Fruit fly (Drosophila melanogaster) whole organism, embryonic: Measurements from ENCODE around the gene Msh6.

ENCODE experiments used
- Ada2b ChIP-seq: fragments of 200-800 bp; sonication (Bioruptor generic); IDR thresholded peaks from 2 replicates; pipeline ENCODE4 v1.3.6; 2022; ENCODE audit warnings: missing biosample characterization, missing genetic modification characterization
- Atf3 ChIP-seq: fragments of 200-800 bp; sonication (Bioruptor generic); optimal IDR thresholded peaks from 3 replicates; lab custom pipeline; 2016; ENCODE audit warnings: missing biosample characterization, missing genetic modification characterization
- Bdp1 ChIP-seq: fragments of 200-800 bp; sonication (Bioruptor generic); optimal IDR thresholded peaks from 3 replicates; lab custom pipeline; 2016; ENCODE audit warnings: missing biosample characterization, missing genetic modification characterization
- C15 ChIP-seq: fragments of 200-800 bp; sonication (Bioruptor generic); IDR thresholded peaks from 3 replicates; pipeline ENCODE4 v1.3.6; 2022; ENCODE audit warnings: missing biosample characterization, missing genetic modification characterization
- CG11456 ChIP-seq: fragments of 200-800 bp; sonication (Bioruptor generic); IDR thresholded peaks from 3 replicates; pipeline ENCODE4 v1.3.6; 2022; ENCODE audit warnings: missing biosample characterization, missing genetic modification characterization
- CG13894 ChIP-seq: fragments of 200-800 bp; sonication (Bioruptor generic); optimal IDR thresholded peaks from 3 replicates; lab custom pipeline; 2018; ENCODE audit warnings: missing biosample characterization, mild to moderate bottlenecking, missing genetic modification characterization, moderate library complexity
- CG14014 ChIP-seq: fragments of 200-800 bp; sonication (Bioruptor generic); IDR thresholded peaks from 2 replicates; pipeline ENCODE4 v1.3.6; 2022; ENCODE audit warnings: missing biosample characterization, missing genetic modification characterization
- CG14441 ChIP-seq: fragments of 200-800 bp; sonication (Bioruptor generic); IDR thresholded peaks from 2 replicates; pipeline ENCODE4 v1.3.6; 2022; ENCODE audit warnings: missing biosample characterization, missing genetic modification characterization
- CG14860 ChIP-seq: fragments of 200-800 bp; sonication (Bioruptor generic); IDR thresholded peaks from 3 replicates; pipeline ENCODE4 v1.3.6; 2022; ENCODE audit warnings: missing biosample characterization, missing genetic modification characterization; ENCODE audit not compliant: partially characterized antibody
- CG15073 ChIP-seq: fragments of 200-800 bp; sonication (Bioruptor generic); optimal IDR thresholded peaks from 2 replicates; lab custom pipeline; 2016; ENCODE audit warnings: missing biosample characterization, missing genetic modification characterization
- CG1647 ChIP-seq: fragments of 200-800 bp; sonication (Bioruptor generic); optimal IDR thresholded peaks from 3 replicates; lab custom pipeline; 2016; ENCODE audit warnings: missing biosample characterization, missing genetic modification characterization
- CG16813 ChIP-seq: fragments of 200-800 bp; sonication (Bioruptor generic); IDR thresholded peaks from 3 replicates; pipeline ENCODE4 v1.3.6; 2022; ENCODE audit warnings: missing biosample characterization, missing genetic modification characterization; ENCODE audit not compliant: partially characterized antibody
- CG17359 ChIP-seq: fragments of 200-800 bp; sonication (Bioruptor generic); optimal IDR thresholded peaks from 3 replicates; lab custom pipeline; 2018; ENCODE audit warnings: missing biosample characterization, mild to moderate bottlenecking, missing genetic modification characterization, moderate library complexity
- CG2678 ChIP-seq: fragments of 200-800 bp; sonication (Bioruptor generic); optimal IDR thresholded peaks from 3 replicates; lab custom pipeline; 2019; ENCODE audit warnings: missing biosample characterization, mild to moderate bottlenecking, missing genetic modification characterization, moderate library complexity
- CG32532 ChIP-seq: fragments of 200-800 bp; sonication (Bioruptor generic); IDR thresholded peaks from 2 replicates; pipeline ENCODE4 v1.3.6; 2022; ENCODE audit warnings: missing biosample characterization, missing genetic modification characterization
- CG4282 ChIP-seq: fragments of 200-800 bp; sonication (Bioruptor generic); optimal IDR thresholded peaks from 2 replicates; lab custom pipeline; 2016; ENCODE audit warnings: missing biosample characterization, missing genetic modification characterization
- CG43689 ChIP-seq: fragments of 200-800 bp; sonication (Bioruptor generic); IDR thresholded peaks from 2 replicates; pipeline ENCODE4 v1.3.6; 2022; ENCODE audit warnings: missing biosample characterization, missing genetic modification characterization
- CG4404 ChIP-seq: fragments of 200-800 bp; sonication (Bioruptor generic); IDR thresholded peaks from 2 replicates; pipeline ENCODE4 v1.3.6; 2022; ENCODE audit warnings: missing biosample characterization, missing genetic modification characterization
- CG4854 ChIP-seq: fragments of 200-800 bp; sonication (Bioruptor generic); optimal IDR thresholded peaks from 2 replicates; lab custom pipeline; 2016; ENCODE audit warnings: missing biosample characterization, missing genetic modification characterization, inconsistent platforms
- CG6765 ChIP-seq: fragments of 200-800 bp; sonication (Bioruptor generic); optimal IDR thresholded peaks from 3 replicates; lab custom pipeline; 2017; ENCODE audit warnings: missing biosample characterization, mild to moderate bottlenecking, missing genetic modification characterization
- CG8281 ChIP-seq: fragments of 200-800 bp; sonication (Bioruptor generic); optimal IDR thresholded peaks from 2 replicates; lab custom pipeline; 2018; ENCODE audit warnings: missing biosample characterization, mild to moderate bottlenecking, missing genetic modification characterization, moderate library complexity
- CG9215 ChIP-seq: fragments of 200-800 bp; sonication (Bioruptor generic); IDR thresholded peaks from 2 replicates; pipeline ENCODE4 v1.3.6; 2022; ENCODE audit warnings: missing biosample characterization, missing genetic modification characterization
- Chrac-16 ChIP-seq: fragments of 200-800 bp; sonication (Bioruptor generic); optimal IDR thresholded peaks from 3 replicates; lab custom pipeline; 2016; ENCODE audit warnings: missing biosample characterization, missing genetic modification characterization
- Dip2 ChIP-seq: fragments of 200-800 bp; sonication (Bioruptor generic); IDR thresholded peaks from 2 replicates; pipeline ENCODE4 v1.3.6; 2022; ENCODE audit warnings: missing biosample characterization, missing genetic modification characterization
- ERR ChIP-seq: fragments of 200-800 bp; sonication (Bioruptor generic); optimal IDR thresholded peaks from 2 replicates; lab custom pipeline; 2016; ENCODE audit warnings: missing biosample characterization, missing genetic modification characterization
- Eip74EF ChIP-seq, 2 experiments: fragments of 200-800 bp in 1 of 2; fragments of >200 bp in 1 of 2; sonication (Bioruptor generic) in 1 of 2; optimal IDR thresholded peaks; 2 replicates each; lab custom pipeline; 2017 to 2019; ENCODE audit warnings: missing biosample characterization in 2 of 2, missing genetic modification characterization in 2 of 2, mild to moderate bottlenecking in 1 of 2, moderate library complexity in 1 of 2
- Hr78 ChIP-seq, 2 experiments: fragments of 200-800 bp in 1 of 2; fragments of >200 bp in 1 of 2; sonication (Bioruptor generic) in 1 of 2; optimal IDR thresholded peaks; 2 replicates each; lab custom pipeline; 2017 to 2019; ENCODE audit warnings: missing biosample characterization in 2 of 2, missing genetic modification characterization in 2 of 2, mild to moderate bottlenecking in 1 of 2, moderate library complexity in 1 of 2
- MBD-R2 ChIP-seq: fragments of 200-800 bp; sonication (Bioruptor generic); IDR thresholded peaks from 2 replicates; pipeline ENCODE4 v1.3.6; 2022; ENCODE audit warnings: missing biosample characterization, missing genetic modification characterization
- Myb ChIP-seq: fragments of 200-800 bp; sonication (Bioruptor generic); optimal IDR thresholded peaks from 2 replicates; lab custom pipeline; 2016; ENCODE audit warnings: missing biosample characterization, missing genetic modification characterization
- NFAT ChIP-seq: fragments of 200-800 bp; sonication (Bioruptor generic); IDR thresholded peaks from 2 replicates; pipeline ENCODE4 v1.3.6; 2022; ENCODE audit warnings: missing biosample characterization, missing genetic modification characterization
- Sry-δ ChIP-seq: fragments of 200-800 bp; sonication (Bioruptor generic); optimal IDR thresholded peaks from 2 replicates; lab custom pipeline; 2016; ENCODE audit warnings: missing biosample characterization, missing genetic modification characterization
- Taf1 ChIP-seq: fragments of 200-800 bp; sonication (Bioruptor generic); IDR thresholded peaks from 2 replicates; pipeline ENCODE4 v1.3.6; 2022; ENCODE audit warnings: missing biosample characterization, missing genetic modification characterization
- Xrp1 ChIP-seq: fragments of 200-800 bp; sonication (Bioruptor generic); IDR thresholded peaks from 2 replicates; pipeline ENCODE4 v1.3.6; 2022; ENCODE audit warnings: missing biosample characterization, missing genetic modification characterization
- croc ChIP-seq: fragments of 200-800 bp; sonication (Bioruptor generic); conservative IDR thresholded peaks from 3 replicates; pipeline ENCODE4 v1.3.6; 2022; ENCODE audit warnings: missing biosample characterization, missing genetic modification characterization
- dimm ChIP-seq: fragments of 200-800 bp; sonication (Bioruptor generic); IDR thresholded peaks from 2 replicates; pipeline ENCODE4 v1.3.6; 2022; ENCODE audit warnings: missing biosample characterization, missing genetic modification characterization
- en ChIP-seq: fragments of 200-800 bp; sonication (Bioruptor generic); optimal IDR thresholded peaks from 2 replicates; lab custom pipeline; 2016; ENCODE audit warnings: missing biosample characterization, missing genetic modification characterization
- gem ChIP-seq: fragments of 200-800 bp; sonication (Bioruptor generic); optimal IDR thresholded peaks from 2 replicates; lab custom pipeline; 2019; ENCODE audit warnings: missing biosample characterization, mild to moderate bottlenecking, missing genetic modification characterization, moderate library complexity
- kni ChIP-seq: fragments of 200-800 bp; sonication (Bioruptor generic); optimal IDR thresholded peaks from 3 replicates; lab custom pipeline; 2017; ENCODE audit warnings: mild to moderate bottlenecking, missing biosample characterization, missing genetic modification reagents, missing genetic modification characterization
- lmd ChIP-seq: fragments of 200-800 bp; sonication (Bioruptor generic); IDR thresholded peaks from 2 replicates; pipeline ENCODE4 v1.3.6; 2022; ENCODE audit warnings: missing biosample characterization, missing genetic modification characterization
- odd ChIP-seq: fragments of 200-800 bp; sonication (Bioruptor generic); optimal IDR thresholded peaks from 2 replicates; lab custom pipeline; 2017; ENCODE audit warnings: missing biosample characterization, mild to moderate bottlenecking, missing genetic modification characterization
- otp ChIP-seq: fragments of 200-800 bp; sonication (Bioruptor generic); IDR thresholded peaks from 3 replicates; pipeline ENCODE4, ENCODE4 v1.3.6; 2022; ENCODE audit warnings: missing biosample characterization, missing genetic modification characterization
- p53 ChIP-seq: fragments of 200-800 bp; sonication (Bioruptor generic); optimal IDR thresholded peaks from 2 replicates; lab custom pipeline; 2016; ENCODE audit warnings: missing biosample characterization, missing genetic modification characterization
- slou ChIP-seq: fragments of 200-800 bp; sonication (Bioruptor generic); optimal IDR thresholded peaks from 3 replicates; lab custom pipeline; 2016; ENCODE audit warnings: missing biosample characterization, missing genetic modification characterization
- tll ChIP-seq, 2 experiments: fragments of 200-800 bp in 1 of 2; fragments of >200 bp in 1 of 2; sonication (Bioruptor generic) in 1 of 2; optimal IDR thresholded peaks; 2 replicates each; lab custom pipeline; 2017 to 2019; ENCODE audit warnings: missing biosample characterization in 2 of 2, missing genetic modification characterization in 2 of 2, mild to moderate bottlenecking in 1 of 2, moderate library complexity in 1 of 2
- tna ChIP-seq: fragments of 200-800 bp; sonication (Bioruptor generic); IDR thresholded peaks from 2 replicates; pipeline ENCODE4 v1.3.6; 2022; ENCODE audit warnings: missing biosample characterization, missing genetic modification characterization; ENCODE audit not compliant: partially characterized antibody
- usp ChIP-seq: fragments of >200 bp; optimal IDR thresholded peaks from 2 replicates; lab custom pipeline; 2017; ENCODE audit warnings: missing biosample characterization, missing genetic modification characterization
- z ChIP-seq: fragments of 200-800 bp; sonication (Bioruptor generic); IDR thresholded peaks from 3 replicates; pipeline ENCODE4 v1.3.6; 2022; ENCODE audit warnings: missing biosample characterization, missing genetic modification characterization

The Msh6 gene

DNA sequence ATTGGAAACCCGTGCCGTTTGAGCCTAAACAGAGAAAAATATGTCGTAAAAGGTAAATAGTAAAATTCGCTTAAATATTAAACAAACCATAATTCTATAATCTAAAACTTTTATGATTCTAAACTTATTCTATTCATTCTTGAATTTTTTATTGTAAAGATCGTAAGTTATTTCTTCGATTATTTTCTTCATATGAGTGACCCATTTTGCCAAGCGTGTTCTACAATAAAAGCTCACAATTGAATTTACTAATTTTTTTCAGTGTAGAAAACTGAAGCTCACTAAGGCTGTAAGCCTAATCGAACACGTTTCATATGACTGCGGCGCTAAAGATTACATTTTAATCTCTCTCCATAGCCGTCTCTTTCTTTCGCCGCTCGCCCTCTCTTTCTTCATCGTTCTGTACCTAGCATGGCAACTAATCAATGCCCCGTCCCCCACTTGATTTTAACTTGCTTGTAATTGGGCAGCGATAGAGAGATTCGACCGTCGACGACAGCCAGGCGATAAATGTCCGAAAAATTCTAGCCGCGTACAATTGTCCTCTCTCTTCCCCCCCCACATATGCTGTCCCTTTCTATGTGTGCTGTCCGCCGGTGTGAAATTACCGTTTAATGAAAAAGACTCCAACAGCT, 13.5 kb upstream of the Msh6 start (continued):
- TF ChIP-seq gem (peak; percentile 54), Chrac-16 (no peak), CG17359 (tag; lab: Kevin White, UChicago) (peak; percentile 3), CG6765 (GFP tag; lab: Kevin White, UChicago) (no peak), tna (GFP tag; lab: Robert Waterston, UW) (no peak), tll (GFP tag; optimal IDR thresholded peaks at IDR 0.05; lab: Kevin White, UChicago) (no peak), usp (GFP tag; lab: Kevin White, UChicago) (no peak), en (GFP tag; lab: Kevin White, UChicago) (no peak), CG15073 (GFP tag; lab: Kevin White, UChicago) (no peak), CG1647 (GFP tag; lab: Kevin White, UChicago) (no peak), dimm (no peak)

DNA sequence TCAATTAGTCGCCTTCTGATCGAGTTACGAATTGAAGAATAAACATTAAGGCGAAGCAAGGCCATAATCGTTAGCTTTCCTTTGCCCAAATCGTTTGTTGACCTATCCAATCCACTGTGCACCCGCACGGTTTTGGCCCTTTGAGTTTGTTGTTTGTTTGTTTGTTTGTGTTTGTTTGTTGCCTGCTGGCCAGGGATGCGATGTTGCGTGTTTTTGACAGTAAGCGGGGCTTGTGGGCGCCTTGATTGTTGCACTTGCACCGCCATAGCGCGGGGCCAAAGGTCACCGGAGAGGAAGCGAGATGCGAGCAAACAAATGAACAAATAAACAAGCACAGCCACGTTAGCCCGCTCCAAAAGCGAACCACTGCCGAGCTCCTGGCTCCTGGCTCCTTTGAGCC, 11.4 kb upstream of the Msh6 start:
- TF ChIP-seq p53 (GFP tag; lab: Kevin White, UChicago) (no peak), CG14441 (GFP tag; lab: Robert Waterston, UW) (0 out of 2 replicates have a peak, but pooled peaks have one; percentile 18), Hr78 (GFP tag; optimal IDR thresholded peaks at IDR 0.05; lab: Kevin White, UChicago) (peak in 1 of 2 experiments; percentile 52), C15 (no peak), Dip2 (GFP tag; lab: Robert Waterston, UW) (no peak), Bdp1 (GFP tag; lab: Kevin White, UChicago) (no peak), CG4404 (GFP tag; lab: Robert Waterston, UW) (0 out of 2 replicates have a peak, but pooled peaks have one; percentile 19), croc (no peak), CG14860 (GFP tag; lab: Robert Waterston, UW) (no peak), CG43689 (GFP tag; lab: Robert Waterston, UW) (no peak), Eip74EF (GFP tag; optimal IDR thresholded peaks at IDR 0.05; lab: Kevin White, UChicago) (no peak), CG11456 (GFP tag; lab: Robert Waterston, UW) (0 out of 3 replicates have a peak, but pooled peaks have one; percentile 51), lmd (GFP tag; lab: Robert Waterston, UW) (0 out of 2 replicates have a peak, but pooled peaks have one; percentile 14), otp (GFP tag; lab: Robert Waterston, UW) (0 out of 3 replicates have a peak, but pooled peaks have one; percentile 11), Ada2b (GFP tag; lab: Robert Waterston, UW) (no peak)

DNA sequence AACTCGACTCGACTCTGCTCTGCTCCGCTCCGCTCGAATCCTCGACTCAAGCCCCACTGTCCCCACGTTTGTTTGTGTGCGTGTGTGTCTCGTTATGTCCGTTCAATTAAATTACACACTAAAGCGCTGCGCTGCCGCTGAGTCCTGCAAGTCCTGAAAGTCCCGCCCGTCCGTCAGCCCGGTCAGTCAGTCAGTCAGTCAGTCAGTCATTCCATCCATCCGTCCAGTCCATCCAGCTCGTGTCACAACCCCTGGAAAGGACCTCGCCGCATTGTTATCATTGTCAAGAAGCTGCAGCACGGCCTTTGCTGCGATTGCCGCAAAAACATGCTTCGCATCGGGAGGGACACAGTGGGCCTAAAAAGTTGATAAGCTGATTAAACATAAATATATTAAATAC, 10.6 kb upstream of the Msh6 start:
- TF ChIP-seq CG4282 (GFP tag; lab: Kevin White, UChicago) (no peak), CG9215 (GFP tag; lab: Robert Waterston, UW) (peak; percentile 14; the same call in 1 of the 2 replicates), CG8281 (tag; lab: Kevin White, UChicago) (peak; percentile 90), NFAT (0 out of 2 replicates have a peak, but pooled peaks have one; percentile 2), z (GFP tag; lab: Robert Waterston, UW) (0 out of 3 replicates have a peak, but pooled peaks have one; percentile 37), kni (no peak), ERR (GFP tag; lab: Kevin White, UChicago) (no peak)

DNA sequence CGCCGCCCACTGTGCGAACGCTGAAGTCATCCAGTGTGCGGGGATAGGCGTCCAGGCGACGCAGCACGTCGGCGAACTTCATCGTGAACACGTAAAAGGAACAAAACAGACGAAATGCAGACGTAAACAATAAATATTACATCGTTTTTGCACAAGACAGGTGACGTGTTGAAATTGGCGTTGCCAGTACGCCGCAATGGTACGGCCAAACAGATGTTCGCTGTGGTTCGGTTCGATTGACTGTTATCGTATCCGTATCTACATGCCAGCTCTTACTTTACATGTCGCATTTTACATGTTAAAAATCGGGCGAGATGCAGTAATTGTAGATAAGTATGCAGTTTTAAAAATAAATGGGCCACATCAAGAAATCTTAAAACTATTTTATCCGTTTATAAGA, 5.1 kb upstream of the Msh6 start, which contains the start of gene CG7011:
CG7011 (minus strand) TSS at position 215 of the 400 bp plus-strand sequence.
- TF ChIP-seq CG4854: no peak
- no peak for TF ChIP-seq CG11456 (GFP tag; lab: Robert Waterston, UW)
- TF ChIP-seq CG32532 (GFP tag; lab: Robert Waterston, UW): no peak
- peak; percentile 61; the same call in 2 of the 3 replicates for TF ChIP-seq CG16813 (GFP tag; lab: Robert Waterston, UW)
- no peak for TF ChIP-seq slou
- TF ChIP-seq MBD-R2 (GFP tag; lab: Robert Waterston, UW): peak; percentile 67
- TF ChIP-seq CG2678: no peak
- peak; percentile 10 for TF ChIP-seq Myb (GFP tag; lab: Kevin White, UChicago)
- no peak for TF ChIP-seq odd (GFP tag; lab: Kevin White, UChicago)
- no peak for TF ChIP-seq Taf1
- no peak for TF ChIP-seq CG14014
- no peak for TF ChIP-seq CG13894 (tag; lab: Kevin White, UChicago)
- no peak for TF ChIP-seq Xrp1 (GFP tag; lab: Robert Waterston, UW)
- no peak for TF ChIP-seq Atf3 (GFP tag; lab: Kevin White, UChicago)
- peak; percentile 43 for TF ChIP-seq Sry-δ
